Worm (Caenorhabditis elegans) whole organism, L4/young adult: ENCODE results near the gene chw-1.

Source experiments
- dao-5 ChIP-seq: sonication (generic microtip); optimal IDR thresholded peaks from 2 replicates; lab custom pipeline; 2016; ENCODE audit warnings: missing genotype, missing genetic modification characterization, moderate library complexity, missing compliant biosample characterization
- him-1 ChIP-seq: sonication (generic microtip); optimal IDR thresholded peaks from 2 replicates; lab custom pipeline; 2016; ENCODE audit warnings: missing genotype, missing genetic modification reagents, missing genetic modification characterization, missing compliant biosample characterization

ce11 chrV:10467659-10468058 is 5.6 kb downstream of the chw-1 start:
- TF ChIP-seq him-1 (tag; lab: Kevin White, UChicago) (no peak), dao-5 (tag; lab: Kevin White, UChicago) (no peak)
